Fruit fly (Drosophila melanogaster): ENCODE data around the gene Usp32.

Usp32 gene

DNA sequence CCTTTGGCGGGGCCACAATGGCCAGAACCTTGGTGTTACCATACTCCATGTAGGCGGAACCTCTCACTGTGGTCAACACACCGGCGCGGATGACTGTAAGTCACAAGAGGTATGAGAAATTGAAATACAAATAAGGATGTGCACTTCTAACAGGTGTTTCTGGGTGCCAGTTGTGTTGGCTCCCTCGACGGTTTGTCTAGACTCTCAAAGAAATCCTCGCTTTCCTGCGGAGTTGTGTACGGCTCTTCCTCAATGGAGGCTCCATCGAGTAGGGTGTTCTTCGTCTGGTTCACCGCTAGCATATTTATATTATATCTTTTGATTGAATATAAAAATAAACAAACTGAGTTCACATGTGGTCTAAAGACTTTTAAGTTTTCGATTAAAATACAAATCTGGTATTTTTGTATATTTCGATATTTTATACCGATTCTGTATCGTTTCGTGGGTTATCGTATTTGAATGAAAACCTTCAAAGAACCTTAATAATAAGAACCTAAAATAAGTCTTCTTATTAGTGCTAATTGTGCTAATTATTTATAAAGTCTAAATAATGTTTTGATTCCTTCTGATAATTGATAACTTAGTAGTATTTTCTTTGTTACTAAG is 42.5 kb downstream of the Usp32 start, which contains the start of gene Mtr3 (continued):
- no peak for TF ChIP-seq CG8290 (GFP tag; optimal IDR thresholded peaks at IDR 0.05)
- TF ChIP-seq CG8290 (tag; optimal IDR thresholded peaks at IDR 0.05) = no peak
- TF ChIP-seq stwl (tag; optimal IDR thresholded peaks at IDR 0.05) = peak; percentile 2
- TF ChIP-seq Six4 (GFP tag; optimal IDR thresholded peaks at IDR 0.05) = no peak
- TF ChIP-seq CG31224 (GFP tag; IDR thresholded peaks at IDR 0.05) = no peak
- TF ChIP-seq maf-S (GFP tag; optimal IDR thresholded peaks at IDR 0.05) = no peak
- TF ChIP-seq Dll (GFP tag; IDR thresholded peaks at IDR 0.05; ENCODE audit: partially characterized antibody) = peak; percentile 58; the same call in 2 of the 4 replicates
- TF ChIP-seq CG11723 (GFP tag; optimal IDR thresholded peaks at IDR 0.05) = no peak
- TF ChIP-seq lmd (GFP tag; IDR thresholded peaks at IDR 0.05) = no peak
- no peak for TF ChIP-seq CG17385 (GFP tag; optimal IDR thresholded peaks at IDR 0.05)
- TF ChIP-seq CG15479 (GFP tag; optimal IDR thresholded peaks at IDR 0.05) = no peak
- TF ChIP-seq CHES-1-like (GFP tag; optimal IDR thresholded peaks at IDR 0.05) = no peak
- no peak for TF ChIP-seq Myb (GFP tag; optimal IDR thresholded peaks at IDR 0.05)
- TF ChIP-seq CG4360 (GFP tag; IDR thresholded peaks at IDR 0.05) = no peak
- peak; percentile 52 for TF ChIP-seq unc-4 (GFP tag; IDR thresholded peaks at IDR 0.05; ENCODE audit: partially characterized antibody)
- no peak for TF ChIP-seq CG11398 (GFP tag; optimal IDR thresholded peaks at IDR 0.05)
- no peak for TF ChIP-seq CG2199 (GFP tag; IDR thresholded peaks at IDR 0.05)
- TF ChIP-seq lilli (GFP tag; optimal IDR thresholded peaks at IDR 0.05) = no peak
- no peak for TF ChIP-seq CG6854 (GFP tag; optimal IDR thresholded peaks at IDR 0.05)
- TF ChIP-seq CG13287 (GFP tag; IDR thresholded peaks at IDR 0.05; ENCODE audit: partially characterized antibody) = peak; percentile 58
- peak; percentile 79 for TF ChIP-seq Dp (GFP tag; optimal IDR thresholded peaks at IDR 0.05)
- TF ChIP-seq lab (GFP tag; optimal IDR thresholded peaks at IDR 0.05) = no peak
- no peak for TF ChIP-seq Optix (GFP tag; IDR thresholded peaks at IDR 0.05)
- no peak for TF ChIP-seq CG5245 (GFP tag; optimal IDR thresholded peaks at IDR 0.05)
- TF ChIP-seq pzg (GFP tag; optimal IDR thresholded peaks at IDR 0.05) = peak; percentile 14
- peak; percentile 39; the same call in 1 of the 2 replicates for TF ChIP-seq Scr (GFP tag; IDR thresholded peaks at IDR 0.05; ENCODE audit: partially characterized antibody)
- TF ChIP-seq tgo (GFP tag; IDR thresholded peaks at IDR 0.05) = no peak
- TF ChIP-seq Nf-YB (GFP tag; optimal IDR thresholded peaks at IDR 0.05) = no peak
- no peak for TF ChIP-seq grn (GFP tag; optimal IDR thresholded peaks at IDR 0.05)
- TF ChIP-seq CG2712 (tag; optimal IDR thresholded peaks at IDR 0.05) = no peak
- no peak for TF ChIP-seq CG11247 (GFP tag; IDR thresholded peaks at IDR 0.05)
- no peak for TF ChIP-seq Bgb (GFP tag; IDR thresholded peaks at IDR 0.05; ENCODE audit: partially characterized antibody)
- no peak for TF ChIP-seq Ssrp (tag; optimal IDR thresholded peaks at IDR 0.05)
- no peak for TF ChIP-seq CG1602 (GFP tag; optimal IDR thresholded peaks at IDR 0.05)
- TF ChIP-seq CG18619 (GFP tag; optimal IDR thresholded peaks at IDR 0.05) = no peak
- TF ChIP-seq YL-1 (GFP tag; optimal IDR thresholded peaks at IDR 0.05) = no peak
- TF ChIP-seq seq (GFP tag; IDR thresholded peaks at IDR 0.05) = no peak
- no peak for TF ChIP-seq Mrtf (GFP tag; IDR thresholded peaks at IDR 0.05)

dm6 chr3L:19914833-19915232 is 43.9 kb downstream of the Usp32 start, which contains the start of gene Rpn1:
Gene Rpn1 (plus strand): TSS chr3L:19915051.
- TF ChIP-seq CG13894 (tag; optimal IDR thresholded peaks at IDR 0.05) = no peak
- TF ChIP-seq nerfin-1 (tag; optimal IDR thresholded peaks at IDR 0.05) = no peak
- peak; percentile 21 for TF ChIP-seq CG13624 (GFP tag; optimal IDR thresholded peaks at IDR 0.05)
- TF ChIP-seq CkIIα-i1 (GFP tag; IDR thresholded peaks at IDR 0.05) = no peak
- TF ChIP-seq CG17829 (tag; optimal IDR thresholded peaks at IDR 0.05) = peak; percentile 3
- TF ChIP-seq ftz-f1 (GFP tag; optimal IDR thresholded peaks at IDR 0.05) = peak; percentile 57
- no peak for TF ChIP-seq CG17359 (tag; optimal IDR thresholded peaks at IDR 0.05)
- peak; percentile 30 for TF ChIP-seq CG8290 (GFP tag; optimal IDR thresholded peaks at IDR 0.05)
- TF ChIP-seq CG8290 (tag; optimal IDR thresholded peaks at IDR 0.05) = no peak
- TF ChIP-seq CG10979 (tag; optimal IDR thresholded peaks at IDR 0.05) = no peak
- TF ChIP-seq hb (GFP tag; IDR thresholded peaks at IDR 0.05; ENCODE audit: partially characterized antibody) = no peak
- TF ChIP-seq Meics (GFP tag; optimal IDR thresholded peaks at IDR 0.05) = no peak
- TF ChIP-seq fd3F (GFP tag; optimal IDR thresholded peaks at IDR 0.05) = no peak
- TF ChIP-seq crp (GFP tag; optimal IDR thresholded peaks at IDR 0.05) = peak in 1 of 2 experiments; percentile 30
- TF ChIP-seq HLH4C (GFP tag; IDR thresholded peaks at IDR 0.05; ENCODE audit: partially characterized antibody) = peak; percentile 58; the same call in 1 of the 3 replicates
- no peak for TF ChIP-seq Deaf1 (tag; optimal IDR thresholded peaks at IDR 0.05)

All from whole organism, embryonic.